Worm (Caenorhabditis elegans): ENCODE measurements around the gene C13G3.12.

DNA sequence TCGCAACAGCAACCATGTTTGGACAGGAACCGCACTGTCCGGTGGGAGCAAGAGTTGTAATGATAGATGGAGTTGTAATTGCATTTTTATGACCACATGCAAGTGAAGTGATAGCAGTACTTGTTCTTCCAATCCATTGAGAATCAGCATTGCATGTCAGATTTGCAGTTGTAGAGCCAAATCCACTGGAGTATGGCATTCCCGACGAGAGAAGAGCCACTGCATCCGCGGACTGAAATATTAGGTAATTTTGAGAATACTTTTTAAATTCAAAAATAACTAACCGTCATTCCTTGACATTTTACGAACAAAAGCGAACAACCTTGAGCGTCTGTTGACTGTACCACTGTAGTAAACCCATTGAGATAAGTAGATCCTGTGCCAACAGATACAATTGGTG lies 47.6 kb downstream of the C13G3.12 start:
- TF ChIP-seq nhr-12 (tag; optimal IDR thresholded peaks at IDR 0.05) (no peak), lin-13 (tag; optimal IDR thresholded peaks at IDR 0.05) (no peak), pha-4 (tag; optimal IDR thresholded peaks at IDR 0.05) (no peak), flh-1 (GFP tag; optimal IDR thresholded peaks at IDR 0.05) (no peak), blmp-1 (tag; optimal IDR thresholded peaks at IDR 0.05) (no peak), snpc-4 (tag; optimal IDR thresholded peaks at IDR 0.05) (no peak), mls-2 (tag; optimal IDR thresholded peaks at IDR 0.05) (no peak)

All from whole organism, mixed stage, embryonic.